Worm (Caenorhabditis elegans) whole organism, late embryonic: ENCODE data around the gene srh-252.

Experiments used
- F13H6.1 ChIP-seq: sonication (generic microtip); optimal IDR thresholded peaks from 2 replicates; lab custom pipeline; 2016; ENCODE audit warnings: missing genetic modification characterization, missing compliant biosample characterization
- T23F11.4 ChIP-seq: fragments of 200-800 bp; sonication (Bioruptor generic); optimal IDR thresholded peaks from 2 replicates; lab custom pipeline; 2018; ENCODE audit warnings: mild to moderate bottlenecking, missing genetic modification characterization, missing compliant biosample characterization
- ama-1 ChIP-seq: fragments of 150-350 bp; optimal IDR thresholded peaks from 2 replicates; lab custom pipeline; 2014
- ceh-30 ChIP-seq: fragments of 150-350 bp; optimal IDR thresholded peaks from 2 replicates; lab custom pipeline; 2014; ENCODE audit warnings: missing biosample characterization, missing genetic modification characterization
- elt-2 ChIP-seq: sonication (generic microtip); optimal IDR thresholded peaks from 2 replicates; lab custom pipeline; 2016; ENCODE audit warnings: missing genetic modification reagents, missing genetic modification characterization, missing compliant biosample characterization
- eyg-1 ChIP-seq: sonication (generic microtip); optimal IDR thresholded peaks from 2 replicates; lab custom pipeline; 2016; ENCODE audit warnings: missing genotype, missing genetic modification characterization, missing compliant biosample characterization
- pag-3 ChIP-seq: sonication (generic microtip); optimal IDR thresholded peaks from 2 replicates; lab custom pipeline; 2016; ENCODE audit warnings: missing compliant biosample characterization, missing genetic modification characterization, borderline replicate concordance
- pros-1 ChIP-seq: fragments of 150-350 bp; optimal IDR thresholded peaks from 2 replicates; lab custom pipeline; 2014; ENCODE audit warnings: missing biosample characterization, missing genetic modification reagents, missing genetic modification characterization
- tbx-2 ChIP-seq: sonication (generic microtip); optimal IDR thresholded peaks from 2 replicates; lab custom pipeline; 2016; ENCODE audit warnings: missing genetic modification characterization, missing compliant biosample characterization

DNA sequence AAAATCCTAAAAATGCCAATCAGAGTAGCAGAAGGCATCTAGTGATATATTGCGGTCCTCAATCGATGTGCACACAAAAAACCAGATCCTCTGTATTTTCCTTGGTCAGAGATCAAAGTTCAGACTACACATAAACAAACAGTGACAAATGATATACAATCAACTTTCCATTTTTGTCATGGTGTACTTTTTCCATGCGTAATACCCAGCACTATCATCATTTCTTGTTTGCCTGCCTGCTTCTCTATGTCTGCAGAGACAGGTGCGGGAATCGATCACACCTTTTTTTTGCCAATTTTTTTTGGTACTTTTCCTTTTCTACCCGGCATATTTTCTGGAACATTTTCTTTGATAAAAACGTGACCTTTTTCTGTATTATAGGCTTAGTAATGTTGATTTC is 35.0 kb upstream of the srh-252 start:
- no peak for TF ChIP-seq pag-3 (tag; lab: Kevin White, UChicago)
- no peak for TF ChIP-seq ceh-30 (tag; lab: Kevin White, UChicago)
- TF ChIP-seq F13H6.1 (tag; lab: Kevin White, UChicago): no peak
- no peak for TF ChIP-seq ama-1
- no peak for TF ChIP-seq tbx-2 (tag; lab: Kevin White, UChicago)
- no peak for TF ChIP-seq eyg-1 (tag; lab: Kevin White, UChicago)
- TF ChIP-seq pros-1 (tag; lab: Kevin White, UChicago): no peak
- no peak for TF ChIP-seq elt-2 (tag; lab: Kevin White, UChicago)
- TF ChIP-seq T23F11.4 (GFP tag; lab: Kevin White, UChicago): no peak
